Fruit fly (Drosophila melanogaster) whole organism, embryonic: Measurements from ENCODE around the gene CG10226.

Experiments
- Ada2b ChIP-seq: fragments of 200-800 bp; sonication (Bioruptor generic); IDR thresholded peaks from 2 replicates; pipeline ENCODE4 v1.3.6; 2022; ENCODE audit warnings: missing biosample characterization, missing genetic modification characterization
- CG10321 ChIP-seq: fragments of 200-800 bp; sonication (Bioruptor generic); IDR thresholded peaks from 2 replicates; pipeline ENCODE4 v1.3.6; 2022; ENCODE audit warnings: missing biosample characterization, missing genetic modification characterization
- CG10565 ChIP-seq: fragments of 200-800 bp; sonication (Bioruptor generic); optimal IDR thresholded peaks from 3 replicates; lab custom pipeline; 2016; ENCODE audit warnings: missing biosample characterization, mild to moderate bottlenecking, missing genetic modification characterization
- CG12744 ChIP-seq: fragments of 200-800 bp; sonication (Bioruptor generic); optimal IDR thresholded peaks from 2 replicates; lab custom pipeline; 2016; ENCODE audit warnings: missing biosample characterization, missing genetic modification characterization
- CG14050 ChIP-seq: fragments of 200-800 bp; sonication (Bioruptor generic); IDR thresholded peaks from 3 replicates; pipeline ENCODE4 v1.3.6; 2022; ENCODE audit warnings: missing biosample characterization, missing genetic modification characterization
- CG14710 ChIP-seq: fragments of 200-800 bp; sonication (Bioruptor generic); optimal IDR thresholded peaks from 3 replicates; lab custom pipeline; 2019; ENCODE audit warnings: missing biosample characterization, mild to moderate bottlenecking, missing genetic modification characterization, moderate library complexity
- CG1529 ChIP-seq: fragments of 200-800 bp; sonication (Bioruptor generic); optimal IDR thresholded peaks from 3 replicates; lab custom pipeline; 2018; ENCODE audit warnings: missing biosample characterization, missing genetic modification characterization
- CG1832 ChIP-seq: fragments of 200-800 bp; sonication (Bioruptor generic); optimal IDR thresholded peaks from 2 replicates; lab custom pipeline; 2017; ENCODE audit warnings: missing biosample characterization, mild to moderate bottlenecking, missing genetic modification characterization, inconsistent platforms
- CG30020 ChIP-seq: fragments of 200-800 bp; optimal IDR thresholded peaks from 2 replicates; lab custom pipeline; 2019; ENCODE audit warnings: missing biosample characterization, mild to moderate bottlenecking, missing genetic modification characterization, moderate library complexity
- CG32532 ChIP-seq: fragments of 200-800 bp; sonication (Bioruptor generic); IDR thresholded peaks from 2 replicates; pipeline ENCODE4 v1.3.6; 2022; ENCODE audit warnings: missing biosample characterization, missing genetic modification characterization
- CG3407 ChIP-seq: fragments of 200-800 bp; sonication (Bioruptor generic); optimal IDR thresholded peaks from 2 replicates; lab custom pipeline; 2018; ENCODE audit warnings: missing biosample characterization, mild to moderate bottlenecking, missing genetic modification characterization
- CG34422 ChIP-seq: fragments of 200-800 bp; sonication (Bioruptor generic); IDR thresholded peaks from 3 replicates; pipeline ENCODE4 v1.3.6; 2022; ENCODE audit warnings: missing biosample characterization, missing genetic modification characterization
- CG4617 ChIP-seq: fragments of 200-800 bp; sonication (Bioruptor generic); optimal IDR thresholded peaks from 3 replicates; lab custom pipeline; 2016; ENCODE audit warnings: missing biosample characterization, missing genetic modification characterization, borderline replicate concordance
- CG6765 ChIP-seq: fragments of 200-800 bp; sonication (Bioruptor generic); optimal IDR thresholded peaks from 3 replicates; lab custom pipeline; 2017; ENCODE audit warnings: missing biosample characterization, mild to moderate bottlenecking, missing genetic modification characterization
- CG7839 ChIP-seq: fragments of 200-800 bp; sonication (Bioruptor generic); optimal IDR thresholded peaks from 3 replicates; lab custom pipeline; 2018; ENCODE audit warnings: missing biosample characterization, mild to moderate bottlenecking, missing genetic modification characterization, moderate library complexity
- CG9817 ChIP-seq: fragments of 200-800 bp; sonication (Bioruptor generic); optimal IDR thresholded peaks from 2 replicates; lab custom pipeline; 2018; ENCODE audit warnings: missing biosample characterization, mild to moderate bottlenecking, missing genetic modification characterization, moderate library complexity
- D ChIP-seq, 2 experiments: fragments of 200-800 bp in 1 of 2; fragments of >200 bp in 1 of 2; sonication (Bioruptor generic) in 1 of 2; optimal IDR thresholded peaks; 2 replicates in 1 of 2; 3 replicates in 1 of 2; lab custom pipeline; 2017; ENCODE audit warnings: mild to moderate bottlenecking in 1 of 2, missing biosample characterization in 1 of 2, missing genetic modification characterization in 1 of 2, missing genetic modification reagents in 1 of 2
- Hmx ChIP-seq: fragments of 200-800 bp; sonication (Bioruptor generic); optimal IDR thresholded peaks from 2 replicates; lab custom pipeline; 2016; ENCODE audit warnings: missing biosample characterization, missing genetic modification characterization
- MESR4 ChIP-seq: fragments of 200-800 bp; sonication (Bioruptor generic); optimal IDR thresholded peaks from 2 replicates; lab custom pipeline; 2018; ENCODE audit warnings: missing biosample characterization, mild to moderate bottlenecking, missing genetic modification characterization, moderate library complexity
- MTF-1 ChIP-seq: fragments of 200-800 bp; sonication (Bioruptor generic); optimal IDR thresholded peaks from 2 replicates; lab custom pipeline; 2018; ENCODE audit warnings: missing biosample characterization, mild to moderate bottlenecking, missing genetic modification characterization, borderline replicate concordance
- NC2α ChIP-seq: fragments of 200-800 bp; sonication (Bioruptor generic); optimal IDR thresholded peaks from 2 replicates; lab custom pipeline; 2016; ENCODE audit warnings: missing biosample characterization, missing genetic modification characterization
- PHDP ChIP-seq: fragments of 200-800 bp; sonication (Bioruptor generic); optimal IDR thresholded peaks from 3 replicates; lab custom pipeline; 2018; ENCODE audit warnings: missing biosample characterization, mild to moderate bottlenecking, missing genetic modification characterization, moderate library complexity
- Scr ChIP-seq: fragments of 200-800 bp; sonication (Bioruptor generic); IDR thresholded peaks from 2 replicates; pipeline ENCODE4 v1.3.6; 2022; ENCODE audit warnings: missing biosample characterization, missing genetic modification characterization; ENCODE audit not compliant: partially characterized antibody
- Sin3A ChIP-seq: fragments of >200 bp; optimal IDR thresholded peaks from 2 replicates; lab custom pipeline; 2018
- Stat92E ChIP-seq, 3 experiments: fragments of >200 bp in 2 of 3; fragments of 200-800 bp in 1 of 3; sonication (Bioruptor generic) in 1 of 3; optimal IDR thresholded peaks; 2 replicates each; lab custom pipeline; 2017 to 2019; ENCODE audit warnings: missing biosample characterization in 3 of 3, missing genetic modification characterization in 3 of 3, mild to moderate bottlenecking in 1 of 3, moderate library complexity in 1 of 3
- Vsx1 ChIP-seq: fragments of 200-800 bp; sonication (Bioruptor generic); optimal IDR thresholded peaks from 2 replicates; lab custom pipeline; 2017; ENCODE audit warnings: missing biosample characterization, mild to moderate bottlenecking, missing genetic modification characterization, missing genetic modification reagents
- YL-1 ChIP-seq: fragments of 200-800 bp; sonication (Bioruptor generic); optimal IDR thresholded peaks from 3 replicates; lab custom pipeline; 2017; ENCODE audit warnings: missing biosample characterization, mild to moderate bottlenecking, missing genetic modification characterization
- caup ChIP-seq: fragments of 200-800 bp; sonication (Bioruptor generic); optimal IDR thresholded peaks from 3 replicates; lab custom pipeline; 2017; ENCODE audit warnings: missing biosample characterization, mild to moderate bottlenecking, missing genetic modification characterization, moderate library complexity; ENCODE audit not compliant: severe bottlenecking
- cg ChIP-seq: fragments of 200-800 bp; sonication (Bioruptor generic); optimal IDR thresholded peaks from 3 replicates; lab custom pipeline; 2019; ENCODE audit warnings: missing biosample characterization, mild to moderate bottlenecking, missing genetic modification characterization, moderate library complexity
- chif ChIP-seq, 2 experiments: fragments of 200-800 bp; sonication (Bioruptor generic); optimal IDR thresholded peaks; 3 replicates each; lab custom pipeline; 2016; ENCODE audit warnings: missing biosample characterization in 2 of 2, missing genetic modification characterization in 2 of 2
- crol ChIP-seq: fragments of 200-800 bp; sonication (Bioruptor generic); IDR thresholded peaks from 2 replicates; pipeline ENCODE4 v1.3.6; 2022; ENCODE audit warnings: missing biosample characterization, missing genetic modification characterization
- dmrt99B ChIP-seq: fragments of 200-800 bp; sonication (Bioruptor generic); optimal IDR thresholded peaks from 2 replicates; lab custom pipeline; 2018; ENCODE audit warnings: missing biosample characterization, mild to moderate bottlenecking, missing genetic modification characterization, moderate library complexity
- fd96Cb ChIP-seq: fragments of 200-800 bp; sonication (Bioruptor generic); optimal IDR thresholded peaks from 2 replicates; lab custom pipeline; 2018; ENCODE audit warnings: missing biosample characterization, mild to moderate bottlenecking, missing genetic modification characterization, moderate library complexity
- ftz-f1 ChIP-seq: fragments of 200-800 bp; sonication (Bioruptor generic); optimal IDR thresholded peaks from 2 replicates; lab custom pipeline; 2016; ENCODE audit warnings: missing biosample characterization, missing genetic modification characterization
- inv ChIP-seq: fragments of 200-800 bp; sonication (Bioruptor generic); IDR thresholded peaks from 2 replicates; pipeline ENCODE4 v1.3.6; 2022; ENCODE audit warnings: missing biosample characterization, missing genetic modification characterization; ENCODE audit not compliant: partially characterized antibody
- otp ChIP-seq: fragments of 200-800 bp; sonication (Bioruptor generic); IDR thresholded peaks from 3 replicates; pipeline ENCODE4, ENCODE4 v1.3.6; 2022; ENCODE audit warnings: missing biosample characterization, missing genetic modification characterization
- phol ChIP-seq: fragments of 200-800 bp; sonication (Bioruptor generic); optimal IDR thresholded peaks from 3 replicates; lab custom pipeline; 2018; ENCODE audit warnings: missing biosample characterization, mild to moderate bottlenecking, missing genetic modification characterization, moderate library complexity
- pnt ChIP-seq: fragments of 200-800 bp; sonication (Bioruptor generic); optimal IDR thresholded peaks from 3 replicates; lab custom pipeline; 2016; ENCODE audit warnings: missing biosample characterization, missing genetic modification characterization
- ttk ChIP-seq: fragments of 200-800 bp; sonication (Bioruptor generic); IDR thresholded peaks from 2 replicates; pipeline ENCODE4 v2.1.2; 2022; ENCODE audit warnings: missing biosample characterization, missing genetic modification characterization
- zfh2 ChIP-seq: fragments of 200-800 bp; sonication (Bioruptor generic); optimal IDR thresholded peaks from 2 replicates; lab custom pipeline; 2016; ENCODE audit warnings: missing biosample characterization, missing genetic modification characterization

The CG10226 gene

dm6 chr3L:6215976-6216786 lies 23.7 kb downstream of the CG10226 start (continued):
- TF ChIP-seq CG12744 (GFP tag; lab: Kevin White, UChicago) (no peak), Stat92E (GFP tag; optimal IDR thresholded peaks at IDR 0.05; lab: Kevin White, UChicago) (peak in 1 of 3 experiments; percentile 54), chif (GFP tag; optimal IDR thresholded peaks at IDR 0.05; lab: Kevin White, UChicago) (peak in 1 of 2 experiments; percentile 23), MTF-1 (GFP tag; lab: Kevin White, UChicago) (peak; percentile 70), CG14710 (tag; lab: Kevin White, UChicago) (peak; percentile 58), D (optimal IDR thresholded peaks at IDR 0.05; lab: Kevin White, UChicago) (no peak), D (GFP tag; optimal IDR thresholded peaks at IDR 0.05; lab: Kevin White, UChicago) (peak; percentile 38), CG7839 (tag; lab: Kevin White, UChicago) (no peak)

- TF ChIP-seq Hmx (GFP tag; lab: Kevin White, UChicago) (no peak), CG6765 (GFP tag; lab: Kevin White, UChicago) (no peak), CG1529 (GFP tag; lab: Kevin White, UChicago) (no peak), CG32532 (GFP tag; lab: Robert Waterston, UW) (no peak), caup (GFP tag; lab: Kevin White, UChicago) (no peak), NC2α (no peak), CG30020 (tag; lab: Kevin White, UChicago) (no peak), otp (GFP tag; lab: Robert Waterston, UW) (no peak), PHDP (tag; lab: Kevin White, UChicago) (no peak), CG9817 (tag; lab: Kevin White, UChicago) (no peak), zfh2 (no peak), dmrt99B (tag; lab: Kevin White, UChicago) (no peak), Ada2b (GFP tag; lab: Robert Waterston, UW) (no peak), crol (GFP tag; lab: Robert Waterston, UW) (no peak), CG14050 (GFP tag; lab: Robert Waterston, UW) (no peak)
These were observed 39.7 kb downstream of the CG10226 start, which contains the start of gene CG8219 for dm6 chr3L:6200173-6200572. Gene CG8219 (plus strand): TSS chr3L:6200473.

- TF ChIP-seq phol (tag; lab: Kevin White, UChicago) (peak; percentile 70), CG1832 (GFP tag; lab: Kevin White, UChicago) (peak; percentile 56), CG10321 (GFP tag; lab: Robert Waterston, UW) (0 out of 2 replicates have a peak, but pooled peaks have one; percentile 28), CG3407 (no peak), CG4617 (GFP tag; lab: Kevin White, UChicago) (peak; percentile 68), CG10565 (GFP tag; lab: Kevin White, UChicago) (no peak), ftz-f1 (GFP tag; lab: Kevin White, UChicago) (peak; percentile 95), cg (GFP tag; lab: Kevin White, UChicago) (peak; percentile 80), fd96Cb (tag; lab: Kevin White, UChicago) (no peak), MESR4 (GFP tag; lab: Kevin White, UChicago) (peak; percentile 73), Sin3A (lab: Kevin White, UChicago) (peak; percentile 51), Vsx1 (GFP tag; lab: Kevin White, UChicago) (no peak), CG34422 (GFP tag; lab: Robert Waterston, UW) (peak; percentile 17; the same call in 1 of the 3 replicates), Scr (GFP tag; lab: Robert Waterston, UW) (0 out of 2 replicates have a peak, but pooled peaks have one; percentile 44), inv (0 out of 2 replicates have a peak, but pooled peaks have one; percentile 4), pnt (GFP tag; lab: Kevin White, UChicago) (no peak), ttk (peak; percentile 66), YL-1 (GFP tag; lab: Kevin White, UChicago) (peak; percentile 24)
- TF ChIP-seq, all 482 proteins: peak for 13
These were observed 46.2 kb downstream of the CG10226 start for dm6 chr3L:6193556-6194114.
